Fruit fly (Drosophila melanogaster) whole organism, embryonic: ENCODE results near the gene mxt.
A peak's percentile ranks its signal among the peaks of the same experiment; 100 is the strongest.

ENCODE experiments used
- B-H2 ChIP-seq: fragments of 200-800 bp; sonication (Bioruptor generic); optimal IDR thresholded peaks from 2 replicates; lab custom pipeline; 2018; ENCODE audit warnings: missing biosample characterization, mild to moderate bottlenecking, missing genetic modification characterization
- Bgb ChIP-seq: fragments of 200-800 bp; sonication (Bioruptor generic); IDR thresholded peaks from 2 replicates; pipeline ENCODE4 v1.3.6; 2022; ENCODE audit warnings: missing biosample characterization, missing genetic modification characterization; ENCODE audit not compliant: partially characterized antibody
- Blimp-1 ChIP-seq: fragments of 200-800 bp; sonication (Bioruptor generic); optimal IDR thresholded peaks from 3 replicates; lab custom pipeline; 2018; ENCODE audit warnings: missing biosample characterization, missing genetic modification characterization, mild to moderate bottlenecking, moderate library complexity, missing genetic modification reagents
- CG10147 ChIP-seq: fragments of 200-800 bp; sonication (Bioruptor generic); optimal IDR thresholded peaks from 2 replicates; lab custom pipeline; 2019; ENCODE audit warnings: missing biosample characterization, mild to moderate bottlenecking, missing genetic modification characterization, moderate library complexity
- CG10543 ChIP-seq: fragments of 200-800 bp; sonication (Bioruptor generic); optimal IDR thresholded peaks from 3 replicates; lab custom pipeline; 2017; ENCODE audit warnings: missing biosample characterization, mild to moderate bottlenecking, missing genetic modification characterization, moderate library complexity
- CG12391 ChIP-seq: fragments of 200-800 bp; sonication (Bioruptor generic); optimal IDR thresholded peaks from 3 replicates; lab custom pipeline; 2018; ENCODE audit warnings: missing biosample characterization, mild to moderate bottlenecking, missing genetic modification characterization, moderate library complexity
- CG15696 ChIP-seq: fragments of 200-800 bp; sonication (Bioruptor generic); optimal IDR thresholded peaks from 2 replicates; lab custom pipeline; 2019; ENCODE audit warnings: missing biosample characterization, mild to moderate bottlenecking, missing genetic modification characterization, moderate library complexity
- CG1603 ChIP-seq: fragments of 200-800 bp; sonication (Bioruptor generic); optimal IDR thresholded peaks from 2 replicates; lab custom pipeline; 2019; ENCODE audit warnings: missing biosample characterization, mild to moderate bottlenecking, missing genetic modification characterization, moderate library complexity
- CG17328 ChIP-seq: fragments of 200-800 bp; sonication (Bioruptor generic); IDR thresholded peaks from 2 replicates; pipeline ENCODE4 v1.3.6; 2022; ENCODE audit warnings: missing biosample characterization, missing genetic modification characterization
- CG17359 ChIP-seq: fragments of 200-800 bp; sonication (Bioruptor generic); optimal IDR thresholded peaks from 3 replicates; lab custom pipeline; 2018; ENCODE audit warnings: missing biosample characterization, mild to moderate bottlenecking, missing genetic modification characterization, moderate library complexity
- CG1832 ChIP-seq: fragments of 200-800 bp; sonication (Bioruptor generic); optimal IDR thresholded peaks from 2 replicates; lab custom pipeline; 2017; ENCODE audit warnings: missing biosample characterization, mild to moderate bottlenecking, missing genetic modification characterization, inconsistent platforms
- CG2116 ChIP-seq: fragments of 200-800 bp; sonication (Bioruptor generic); optimal IDR thresholded peaks from 3 replicates; lab custom pipeline; 2018; ENCODE audit warnings: missing biosample characterization, mild to moderate bottlenecking, missing genetic modification characterization
- CG30431 ChIP-seq: fragments of 200-800 bp; sonication (Bioruptor generic); optimal IDR thresholded peaks from 2 replicates; lab custom pipeline; 2017; ENCODE audit warnings: missing biosample characterization, missing genetic modification characterization
- CG31441 ChIP-seq: fragments of 200-800 bp; sonication (Bioruptor generic); IDR thresholded peaks from 2 replicates; pipeline ENCODE4 v1.3.6; 2022; ENCODE audit warnings: missing biosample characterization, missing genetic modification characterization
- CG4328 ChIP-seq: fragments of 200-800 bp; sonication (Bioruptor generic); optimal IDR thresholded peaks from 3 replicates; lab custom pipeline; 2017; ENCODE audit warnings: missing biosample characterization, missing genetic modification reagents, missing genetic modification characterization
- CG43689 ChIP-seq: fragments of 200-800 bp; sonication (Bioruptor generic); IDR thresholded peaks from 2 replicates; pipeline ENCODE4 v1.3.6; 2022; ENCODE audit warnings: missing biosample characterization, missing genetic modification characterization
- CG4617 ChIP-seq: fragments of 200-800 bp; sonication (Bioruptor generic); optimal IDR thresholded peaks from 3 replicates; lab custom pipeline; 2016; ENCODE audit warnings: missing biosample characterization, missing genetic modification characterization, borderline replicate concordance
- CG4820 ChIP-seq: fragments of 200-800 bp; sonication (Bioruptor generic); optimal IDR thresholded peaks from 3 replicates; lab custom pipeline; 2016; ENCODE audit warnings: missing biosample characterization, missing genetic modification characterization
- CG5180 ChIP-seq: fragments of 200-800 bp; sonication (Bioruptor generic); optimal IDR thresholded peaks from 3 replicates; lab custom pipeline; 2017; ENCODE audit warnings: missing biosample characterization, missing genetic modification characterization, mild to moderate bottlenecking, moderate library complexity, missing genetic modification reagents
- CG5953 ChIP-seq: fragments of 200-800 bp; sonication (Bioruptor generic); IDR thresholded peaks from 2 replicates; pipeline ENCODE4 v1.3.6; 2022; ENCODE audit warnings: missing biosample characterization, missing genetic modification characterization
- CG6254 ChIP-seq: fragments of 200-800 bp; sonication (Bioruptor generic); optimal IDR thresholded peaks from 3 replicates; lab custom pipeline; 2017; ENCODE audit warnings: mild to moderate bottlenecking, missing biosample characterization, missing genetic modification reagents, missing genetic modification characterization
- CG7372 ChIP-seq: fragments of 200-800 bp; sonication (Bioruptor generic); IDR thresholded peaks from 2 replicates; pipeline ENCODE4 v1.3.6; 2022; ENCODE audit warnings: missing biosample characterization, missing genetic modification characterization
- CG8924 ChIP-seq: fragments of 200-800 bp; optimal IDR thresholded peaks from 3 replicates; lab custom pipeline; 2019; ENCODE audit warnings: missing biosample characterization, mild to moderate bottlenecking, missing genetic modification characterization, moderate library complexity
- E2f2 ChIP-seq: fragments of 200-800 bp; sonication (Bioruptor generic); IDR thresholded peaks from 2 replicates; pipeline ENCODE4 v1.3.6; 2022; ENCODE audit warnings: missing biosample characterization, missing genetic modification characterization
- Fer2 ChIP-seq: fragments of 200-800 bp; sonication (Bioruptor generic); optimal IDR thresholded peaks from 2 replicates; lab custom pipeline; 2018; ENCODE audit warnings: missing biosample characterization, mild to moderate bottlenecking, missing genetic modification characterization, moderate library complexity
- Hr3 ChIP-seq: fragments of 200-800 bp; sonication (Bioruptor generic); optimal IDR thresholded peaks from 3 replicates; lab custom pipeline; 2016; ENCODE audit warnings: missing biosample characterization, missing genetic modification characterization
- Hr51 ChIP-seq, 2 experiments: fragments of 200-800 bp; sonication (Bioruptor generic); optimal IDR thresholded peaks; 2 replicates in 1 of 2; 3 replicates in 1 of 2; lab custom pipeline; 2016 to 2018; ENCODE audit warnings: missing biosample characterization in 2 of 2, missing genetic modification characterization in 2 of 2, mild to moderate bottlenecking in 1 of 2, moderate library complexity in 1 of 2
- Meics ChIP-seq: fragments of 200-800 bp; sonication (Bioruptor generic); optimal IDR thresholded peaks from 2 replicates; lab custom pipeline; 2017; ENCODE audit warnings: missing biosample characterization, mild to moderate bottlenecking, missing genetic modification characterization
- Rx ChIP-seq: fragments of 200-800 bp; sonication (Bioruptor generic); IDR thresholded peaks from 2 replicates; pipeline ENCODE4 v1.3.6; 2022; ENCODE audit warnings: missing biosample characterization, missing genetic modification characterization
- Xbp1 ChIP-seq: fragments of 200-800 bp; sonication (Bioruptor generic); optimal IDR thresholded peaks from 3 replicates; lab custom pipeline; 2016; ENCODE audit warnings: missing biosample characterization, mild to moderate bottlenecking, missing genetic modification characterization
- Xrp1 ChIP-seq: fragments of 200-800 bp; sonication (Bioruptor generic); IDR thresholded peaks from 2 replicates; pipeline ENCODE4 v1.3.6; 2022; ENCODE audit warnings: missing biosample characterization, missing genetic modification characterization
- chif ChIP-seq, 2 experiments: fragments of 200-800 bp; sonication (Bioruptor generic); optimal IDR thresholded peaks; 3 replicates each; lab custom pipeline; 2016; ENCODE audit warnings: missing biosample characterization in 2 of 2, missing genetic modification characterization in 2 of 2
- corto ChIP-seq: fragments of 200-800 bp; sonication (Bioruptor generic); optimal IDR thresholded peaks from 2 replicates; lab custom pipeline; 2016; ENCODE audit warnings: missing biosample characterization, mild to moderate bottlenecking, missing genetic modification characterization, moderate library complexity
- crol ChIP-seq: fragments of 200-800 bp; sonication (Bioruptor generic); IDR thresholded peaks from 2 replicates; pipeline ENCODE4 v1.3.6; 2022; ENCODE audit warnings: missing biosample characterization, missing genetic modification characterization
- dmrt11E ChIP-seq: fragments of 200-800 bp; sonication (Bioruptor generic); optimal IDR thresholded peaks from 3 replicates; lab custom pipeline; 2018; ENCODE audit warnings: missing biosample characterization, mild to moderate bottlenecking, missing genetic modification characterization, moderate library complexity
- ems ChIP-seq: fragments of 200-800 bp; sonication (Bioruptor generic); optimal IDR thresholded peaks from 3 replicates; lab custom pipeline; 2016; ENCODE audit warnings: missing biosample characterization, missing genetic modification characterization
- eyg ChIP-seq: fragments of 200-800 bp; sonication (Bioruptor generic); optimal IDR thresholded peaks from 3 replicates; lab custom pipeline; 2016; ENCODE audit warnings: missing biosample characterization, missing genetic modification characterization
- fd102C ChIP-seq: fragments of 200-800 bp; sonication (Bioruptor generic); optimal IDR thresholded peaks from 2 replicates; lab custom pipeline; 2018; ENCODE audit warnings: missing biosample characterization, mild to moderate bottlenecking, missing genetic modification characterization, moderate library complexity
- fu2 ChIP-seq: fragments of 200-800 bp; sonication (Bioruptor generic); optimal IDR thresholded peaks from 2 replicates; lab custom pipeline; 2016; ENCODE audit warnings: missing biosample characterization, missing genetic modification characterization
- jigr1 ChIP-seq: fragments of 200-800 bp; sonication (Bioruptor generic); IDR thresholded peaks from 3 replicates; pipeline ENCODE4 v1.3.6; 2022; ENCODE audit warnings: missing biosample characterization, missing genetic modification characterization
- luna ChIP-seq: fragments of 200-800 bp; sonication (Bioruptor generic); optimal IDR thresholded peaks from 2 replicates; lab custom pipeline; 2016; ENCODE audit warnings: missing biosample characterization, missing genetic modification characterization
- otp ChIP-seq: fragments of 200-800 bp; sonication (Bioruptor generic); IDR thresholded peaks from 3 replicates; pipeline ENCODE4, ENCODE4 v1.3.6; 2022; ENCODE audit warnings: missing biosample characterization, missing genetic modification characterization
- pan ChIP-seq, 4 experiments: fragments of >200 bp in 3 of 4; fragments of 200-800 bp in 1 of 4; sonication (Bioruptor generic) in 1 of 4; optimal IDR thresholded peaks in 3 of 4; IDR thresholded peaks in 1 of 4; 2 replicates each; pipeline versions ENCODE4 v1.3.6 to Lab custom; 2017 to 2022; ENCODE audit warnings: missing biosample characterization in 2 of 4, missing genetic modification characterization in 2 of 4, mixed read lengths in 1 of 4
- sisA ChIP-seq: fragments of 200-800 bp; sonication (Bioruptor generic); IDR thresholded peaks from 2 replicates; pipeline ENCODE4 v1.3.6; 2022; ENCODE audit warnings: missing biosample characterization, missing genetic modification characterization
- slp2 ChIP-seq: fragments of 200-800 bp; sonication (Bioruptor generic); optimal IDR thresholded peaks from 2 replicates; lab custom pipeline; 2016; ENCODE audit warnings: missing biosample characterization, missing genetic modification characterization
- stc ChIP-seq: fragments of 200-800 bp; sonication (Bioruptor generic); IDR thresholded peaks from 2 replicates; pipeline ENCODE4 v1.3.6; 2022; ENCODE audit warnings: missing biosample characterization, missing genetic modification characterization
- trem ChIP-seq: fragments of 200-800 bp; optimal IDR thresholded peaks from 3 replicates; lab custom pipeline; 2019; ENCODE audit warnings: missing biosample characterization, mild to moderate bottlenecking, missing genetic modification characterization, moderate library complexity

Gene mxt

DNA sequence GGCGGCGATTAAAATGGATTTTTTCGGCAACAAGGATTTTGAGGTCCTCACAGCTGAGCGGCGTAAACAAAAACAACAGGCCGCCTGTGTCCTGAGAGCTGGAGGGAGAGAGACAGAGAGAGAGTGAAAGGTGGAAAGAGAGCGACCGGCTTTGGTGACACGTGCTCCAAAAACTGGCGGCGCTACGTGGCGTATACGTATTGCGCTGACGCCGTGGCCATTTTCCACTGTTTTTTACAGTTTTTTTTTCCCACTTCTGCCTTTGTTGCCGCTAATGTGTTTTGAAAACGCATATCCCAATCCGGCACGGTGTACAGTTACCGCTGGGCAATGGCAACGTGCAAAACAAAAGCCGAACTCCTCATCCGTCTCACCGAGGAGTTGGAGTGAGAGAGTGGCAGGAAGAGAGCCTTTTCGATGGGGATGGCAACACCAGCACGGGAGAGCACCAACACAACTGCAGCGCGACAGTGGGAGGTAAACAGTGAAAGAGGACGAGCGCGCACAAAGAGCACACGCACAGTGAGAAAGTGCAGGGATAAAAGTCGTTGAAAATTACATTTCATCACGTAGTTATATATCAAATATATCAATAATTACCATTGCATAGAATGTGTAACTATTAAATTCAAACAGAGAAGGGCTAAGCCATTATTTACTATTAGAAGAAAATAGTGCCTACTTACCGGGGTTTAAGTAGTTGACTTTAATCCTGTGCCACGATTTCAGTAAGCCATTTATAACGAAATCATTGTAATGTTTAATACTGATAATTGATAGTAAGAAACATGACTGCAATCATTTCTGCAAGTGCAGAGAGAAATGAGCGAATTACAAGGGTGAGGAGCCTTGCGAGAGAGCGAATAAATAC, 26.4 kb downstream of the mxt start (continued):
- peak; percentile 65 for TF ChIP-seq CG1603 (tag; lab: Kevin White, UChicago)
- peak in 1 of 2 experiments; percentile 60 for TF ChIP-seq Hr51 (GFP tag; optimal IDR thresholded peaks at IDR 0.05; lab: Kevin White, UChicago)
- no peak for TF ChIP-seq Bgb
- peak; percentile 2 for TF ChIP-seq Blimp-1 (GFP tag; lab: Kevin White, UChicago)
- peak; percentile 52 for TF ChIP-seq CG7372
- no peak for TF ChIP-seq otp (GFP tag; lab: Robert Waterston, UW)
- peak; percentile 39 for TF ChIP-seq sisA
- peak; percentile 29 for TF ChIP-seq CG6254 (GFP tag; lab: Kevin White, UChicago)
- TF ChIP-seq ems, result peak; percentile 40
- TF ChIP-seq CG43689 (GFP tag; lab: Robert Waterston, UW), result no peak
- no peak for TF ChIP-seq B-H2 (GFP tag; lab: Kevin White, UChicago)
- peak; percentile 49 for TF ChIP-seq CG4328 (GFP tag; lab: Kevin White, UChicago)
- TF ChIP-seq CG31441, result peak; percentile 67; the same call in 1 of the 2 replicates
- TF ChIP-seq CG2116 (GFP tag; lab: Kevin White, UChicago), result peak; percentile 38
- peak; percentile 25 for TF ChIP-seq CG4617
- peak; percentile 53 for TF ChIP-seq E2f2 (GFP tag; lab: Robert Waterston, UW)
- TF ChIP-seq CG8924 (tag; lab: Kevin White, UChicago), result peak; percentile 80
- peak; percentile 21 for TF ChIP-seq CG4820
- peak; percentile 42 for TF ChIP-seq CG17328 (GFP tag; lab: Robert Waterston, UW)
- 0 out of 2 replicates have a peak, but pooled peaks have one; percentile 3 for TF ChIP-seq CG5953 (GFP tag; lab: Robert Waterston, UW)
- TF ChIP-seq pan (optimal IDR thresholded peaks at IDR 0.05; lab: Kevin White, UChicago), result no peak
- peak in 1 of 2 experiments; percentile 16 for TF ChIP-seq pan (GFP tag; optimal IDR thresholded peaks at IDR 0.05 in 1 of 2, IDR thresholded peaks at IDR 0.05 in 1 of 2)
- TF ChIP-seq CG12391 (tag; lab: Kevin White, UChicago), result peak; percentile 61
- peak; percentile 59 for TF ChIP-seq dmrt11E
- TF ChIP-seq Hr3 (GFP tag; lab: Kevin White, UChicago), result peak; percentile 50
- peak; percentile 43; the same call in 1 of the 3 replicates for TF ChIP-seq jigr1 (GFP tag; lab: Robert Waterston, UW)
- TF ChIP-seq CG10147 (GFP tag; lab: Kevin White, UChicago), result peak; percentile 13
- TF ChIP-seq CG15696 (tag; lab: Kevin White, UChicago), result peak; percentile 58
- TF ChIP-seq Rx (GFP tag; lab: Robert Waterston, UW), result peak; percentile 57
- TF ChIP-seq chif (GFP tag; optimal IDR thresholded peaks at IDR 0.05; lab: Kevin White, UChicago), result peak in 1 of 2 experiments; percentile 41
- no peak for TF ChIP-seq Fer2 (tag; lab: Kevin White, UChicago)
- TF ChIP-seq fd102C, result peak; percentile 68
- TF ChIP-seq CG17359, result peak; percentile 1
- TF ChIP-seq Meics (GFP tag; lab: Kevin White, UChicago), result no peak
- TF ChIP-seq stc (GFP tag; lab: Robert Waterston, UW), result 0 out of 2 replicates have a peak, but pooled peaks have one; percentile 7
- peak; percentile 26 for TF ChIP-seq CG30431 (GFP tag; lab: Kevin White, UChicago)
- TF ChIP-seq luna (GFP tag; lab: Kevin White, UChicago), result no peak
- TF ChIP-seq eyg (GFP tag; lab: Kevin White, UChicago), result peak; percentile 21
- peak; percentile 34 for TF ChIP-seq CG10543 (GFP tag; lab: Kevin White, UChicago)
- peak; percentile 51 for TF ChIP-seq Xrp1 (GFP tag; lab: Robert Waterston, UW)
- TF ChIP-seq fu2 (GFP tag; lab: Kevin White, UChicago), result peak; percentile 25
- peak; percentile 43 for TF ChIP-seq Xbp1 (GFP tag; lab: Kevin White, UChicago)
- peak; percentile 47 for TF ChIP-seq crol (GFP tag; lab: Robert Waterston, UW)
- TF ChIP-seq corto (GFP tag; lab: Kevin White, UChicago), result no peak
- peak; percentile 51 for TF ChIP-seq slp2 (GFP tag; lab: Kevin White, UChicago)
- TF ChIP-seq trem, result no peak
- no peak for TF ChIP-seq CG5180 (GFP tag; lab: Kevin White, UChicago)
- TF ChIP-seq CG1832, result peak; percentile 32
